Worm (Caenorhabditis elegans): ENCODE results near the gene C07H6.2.

Gene C07H6.2

ce11 chrIII:7520672-7521071 lies at the start of gene C07H6.2, which contains the start of gene cux-7:
C07H6.2 (plus strand) TSS chrIII:7521009.
cux-7 (minus strand) TSS chrIII:7520845.
- TF ChIP-seq ztf-29 (GFP tag; IDR thresholded peaks at IDR 0.05) (peak; percentile 50; the same call in 1 of the 2 replicates), ztf-23 (GFP tag; IDR thresholded peaks at IDR 0.05) (no peak; the same call in none of the 2 replicates), tab-1 (GFP tag; IDR thresholded peaks at IDR 0.05) (no peak), ref-1 (GFP tag; conservative IDR thresholded peaks at IDR 0.05) (peak; percentile 42; the same call in 1 of the 2 replicates), med-1 (GFP tag; optimal IDR thresholded peaks at IDR 0.05; ENCODE audit: insufficient read depth) (no peak), klf-2 (GFP tag; conservative IDR thresholded peaks at IDR 0.05) (peak; percentile 65; the same call in 1 of the 2 replicates), T22C8.4 (GFP tag; IDR thresholded peaks at IDR 0.05) (peak; percentile 24; the same call in 1 of the 2 replicates), cog-1 (tag; optimal IDR thresholded peaks at IDR 0.05) (peak; percentile 80), flt-1 (GFP tag; IDR thresholded peaks at IDR 0.05) (peak; percentile 87)

ce11 chrIII:7478932-7479331 lies 41.9 kb upstream of the C07H6.2 start:
- no peak for TF ChIP-seq ztf-23 (GFP tag; IDR thresholded peaks at IDR 0.05)
- no peak for TF ChIP-seq tab-1 (GFP tag; IDR thresholded peaks at IDR 0.05)
- no peak for TF ChIP-seq ref-1 (GFP tag; conservative IDR thresholded peaks at IDR 0.05)
- TF ChIP-seq med-1 (GFP tag; optimal IDR thresholded peaks at IDR 0.05; ENCODE audit: insufficient read depth) = no peak
- no peak for TF ChIP-seq flt-1 (GFP tag; IDR thresholded peaks at IDR 0.05)
- no peak for TF ChIP-seq cog-1 (tag; optimal IDR thresholded peaks at IDR 0.05)
- TF ChIP-seq klf-2 (GFP tag; conservative IDR thresholded peaks at IDR 0.05) = no peak
- TF ChIP-seq ztf-29 (GFP tag; IDR thresholded peaks at IDR 0.05) = no peak
- no peak for TF ChIP-seq T22C8.4 (GFP tag; IDR thresholded peaks at IDR 0.05)

ce11 chrIII:7484765-7485164 lies 36.0 kb upstream of the C07H6.2 start:
- TF ChIP-seq ztf-23 (GFP tag; IDR thresholded peaks at IDR 0.05) (no peak), cog-1 (tag; optimal IDR thresholded peaks at IDR 0.05) (no peak), ref-1 (GFP tag; conservative IDR thresholded peaks at IDR 0.05) (no peak), tab-1 (GFP tag; IDR thresholded peaks at IDR 0.05) (no peak), med-1 (GFP tag; optimal IDR thresholded peaks at IDR 0.05; ENCODE audit: insufficient read depth) (no peak), flt-1 (GFP tag; IDR thresholded peaks at IDR 0.05) (no peak), T22C8.4 (GFP tag; IDR thresholded peaks at IDR 0.05) (no peak), klf-2 (GFP tag; conservative IDR thresholded peaks at IDR 0.05) (no peak), ztf-29 (GFP tag; IDR thresholded peaks at IDR 0.05) (no peak)

- TF ChIP-seq ztf-23 (GFP tag; IDR thresholded peaks at IDR 0.05) = no peak
- no peak for TF ChIP-seq tab-1 (GFP tag; IDR thresholded peaks at IDR 0.05)
- TF ChIP-seq flt-1 (GFP tag; IDR thresholded peaks at IDR 0.05) = no peak
- TF ChIP-seq ref-1 (GFP tag; conservative IDR thresholded peaks at IDR 0.05) = no peak
- no peak for TF ChIP-seq med-1 (GFP tag; optimal IDR thresholded peaks at IDR 0.05; ENCODE audit: insufficient read depth)
- no peak for TF ChIP-seq klf-2 (GFP tag; conservative IDR thresholded peaks at IDR 0.05)
- TF ChIP-seq cog-1 (tag; optimal IDR thresholded peaks at IDR 0.05) = no peak
- no peak for TF ChIP-seq ztf-29 (GFP tag; IDR thresholded peaks at IDR 0.05)
- TF ChIP-seq T22C8.4 (GFP tag; IDR thresholded peaks at IDR 0.05) = no peak
Observed at ce11 chrIII:7488303-7488702, 32.5 kb upstream of the C07H6.2 start.

- TF ChIP-seq med-1 (GFP tag; optimal IDR thresholded peaks at IDR 0.05; ENCODE audit: insufficient read depth) = no peak
- TF ChIP-seq klf-2 (GFP tag; conservative IDR thresholded peaks at IDR 0.05) = no peak
- no peak for TF ChIP-seq flt-1 (GFP tag; IDR thresholded peaks at IDR 0.05)
- no peak for TF ChIP-seq ztf-29 (GFP tag; IDR thresholded peaks at IDR 0.05)
- TF ChIP-seq T22C8.4 (GFP tag; IDR thresholded peaks at IDR 0.05) = no peak
- no peak for TF ChIP-seq ref-1 (GFP tag; conservative IDR thresholded peaks at IDR 0.05)
- no peak for TF ChIP-seq ztf-23 (GFP tag; IDR thresholded peaks at IDR 0.05)
- TF ChIP-seq cog-1 (tag; optimal IDR thresholded peaks at IDR 0.05) = no peak
- no peak for TF ChIP-seq tab-1 (GFP tag; IDR thresholded peaks at IDR 0.05)
Observed at ce11 chrIII:7489055-7489534, 31.7 kb upstream of the C07H6.2 start, which contains the start of gene mup-4. mup-4 (minus strand) TSS chrIII:7489105.

- TF ChIP-seq klf-2 (GFP tag; conservative IDR thresholded peaks at IDR 0.05) (no peak), ztf-29 (GFP tag; IDR thresholded peaks at IDR 0.05) (no peak)
Observed at ce11 chrIII:7490061-7490460, 30.7 kb upstream of the C07H6.2 start.

ce11 chrIII:7491931-7492330 lies 28.9 kb upstream of the C07H6.2 start:
- no peak for TF ChIP-seq flt-1 (GFP tag; IDR thresholded peaks at IDR 0.05)
- no peak for TF ChIP-seq cog-1 (tag; optimal IDR thresholded peaks at IDR 0.05)
- TF ChIP-seq med-1 (GFP tag; optimal IDR thresholded peaks at IDR 0.05; ENCODE audit: insufficient read depth) = no peak

ce11 chrIII:7494850-7495314 lies 25.9 kb upstream of the C07H6.2 start:
- TF ChIP-seq flt-1 (GFP tag; IDR thresholded peaks at IDR 0.05) (peak; percentile 78), tab-1 (GFP tag; IDR thresholded peaks at IDR 0.05) (no peak)

ce11 chrIII:7495616-7496146 lies 25.1 kb upstream of the C07H6.2 start:
- TF ChIP-seq cog-1 (tag; optimal IDR thresholded peaks at IDR 0.05) (no peak), klf-2 (GFP tag; conservative IDR thresholded peaks at IDR 0.05) (no peak), T22C8.4 (GFP tag; IDR thresholded peaks at IDR 0.05) (no peak), ztf-29 (GFP tag; IDR thresholded peaks at IDR 0.05) (no peak), med-1 (GFP tag; optimal IDR thresholded peaks at IDR 0.05; ENCODE audit: insufficient read depth) (no peak), ztf-23 (GFP tag; IDR thresholded peaks at IDR 0.05) (no peak), tab-1 (GFP tag; IDR thresholded peaks at IDR 0.05) (no peak), flt-1 (GFP tag; IDR thresholded peaks at IDR 0.05) (no peak), ref-1 (GFP tag; conservative IDR thresholded peaks at IDR 0.05) (no peak)

- TF ChIP-seq flt-1 (GFP tag; IDR thresholded peaks at IDR 0.05) (no peak), tab-1 (GFP tag; IDR thresholded peaks at IDR 0.05) (no peak), T22C8.4 (GFP tag; IDR thresholded peaks at IDR 0.05) (no peak), cog-1 (tag; optimal IDR thresholded peaks at IDR 0.05) (no peak), ztf-23 (GFP tag; IDR thresholded peaks at IDR 0.05) (no peak), klf-2 (GFP tag; conservative IDR thresholded peaks at IDR 0.05) (no peak), ref-1 (GFP tag; conservative IDR thresholded peaks at IDR 0.05) (no peak), med-1 (GFP tag; optimal IDR thresholded peaks at IDR 0.05; ENCODE audit: insufficient read depth) (no peak), ztf-29 (GFP tag; IDR thresholded peaks at IDR 0.05) (no peak)
Observed at ce11 chrIII:7497782-7498266, 23.0 kb upstream of the C07H6.2 start, which contains the start of gene cgh-1. cgh-1 (minus strand) TSS chrIII:7497832.
